Worm (Caenorhabditis elegans) whole organism, L1 larva: Measurements from ENCODE around the gene map-1.

Experiments used
- C16A3.4 ChIP-seq: fragments of 150-350 bp; optimal IDR thresholded peaks from 2 replicates; lab custom pipeline; 2014; ENCODE audit warnings: missing biosample characterization, missing genetic modification characterization
- F16B12.6 ChIP-seq: fragments of 150-350 bp; optimal IDR thresholded peaks from 2 replicates; lab custom pipeline; 2014; ENCODE audit warnings: missing biosample characterization, missing genetic modification characterization
- Y116A8C.19 ChIP-seq: sonication (generic microtip); optimal IDR thresholded peaks from 2 replicates; lab custom pipeline; 2016; ENCODE audit warnings: missing compliant biosample characterization, missing genetic modification characterization, borderline replicate concordance
- ceh-8 ChIP-seq: fragments of 200-800 bp; sonication (Bioruptor generic); optimal IDR thresholded peaks from 2 replicates; lab custom pipeline; 2018; ENCODE audit warnings: mild to moderate bottlenecking, missing genetic modification characterization, moderate library complexity, missing compliant biosample characterization
- dpl-1 ChIP-seq, 3 experiments: fragments of 150-350 bp in 2 of 3; sonication (generic microtip) in 1 of 3; optimal IDR thresholded peaks; 2 replicates each; lab custom pipeline; 2014 to 2017; ENCODE audit warnings: missing biosample characterization in 3 of 3, missing genetic modification characterization in 3 of 3, missing genetic modification reagents in 3 of 3
- dsc-1 ChIP-seq: sonication (generic microtip); optimal IDR thresholded peaks from 2 replicates; lab custom pipeline; 2016; ENCODE audit warnings: mild to moderate bottlenecking, missing genetic modification characterization, missing compliant biosample characterization
- efl-3 ChIP-seq: fragments of 200-800 bp; sonication (Bioruptor generic); optimal IDR thresholded peaks from 2 replicates; lab custom pipeline; 2018; ENCODE audit warnings: mild to moderate bottlenecking, missing genetic modification characterization, missing compliant biosample characterization
- egl-27 ChIP-seq, 2 experiments: fragments of 150-350 bp in 1 of 2; sonication (generic microtip); optimal IDR thresholded peaks; 3 replicates each; lab custom pipeline; 2017 to 2018; ENCODE audit warnings: missing biosample characterization in 2 of 2, missing genetic modification characterization in 2 of 2, missing genetic modification reagents in 2 of 2
- elt-2 ChIP-seq: sonication (generic microtip); optimal IDR thresholded peaks from 2 replicates; lab custom pipeline; 2016; ENCODE audit warnings: missing genetic modification characterization, mild to moderate bottlenecking, inconsistent platforms, missing compliant biosample characterization, missing genetic modification reagents
- ets-5 ChIP-seq: fragments of 200-800 bp; sonication (Bioruptor generic); IDR thresholded peaks from 2 replicates; pipeline ENCODE4 v1.3.6; 2022; ENCODE audit warnings: missing genetic modification characterization, missing compliant biosample characterization
- grh-1 ChIP-seq: fragments of 200-800 bp; sonication (Bioruptor generic); IDR thresholded peaks from 2 replicates; pipeline ENCODE4 v1.3.6; 2022; ENCODE audit warnings: missing genetic modification reagents, missing genetic modification characterization, missing compliant biosample characterization
- hlh-17 ChIP-seq: fragments of 200-800 bp; sonication (Bioruptor generic); optimal IDR thresholded peaks from 2 replicates; lab custom pipeline; 2018; ENCODE audit warnings: missing genetic modification characterization, mild to moderate bottlenecking, missing compliant biosample characterization, moderate library complexity, borderline replicate concordance
- jun-1 ChIP-seq: fragments of 150-350 bp; optimal IDR thresholded peaks from 2 replicates; lab custom pipeline; 2014; ENCODE audit warnings: missing biosample characterization, missing genetic modification reagents, missing genetic modification characterization
- lin-39 ChIP-seq: fragments of 150-350 bp; optimal IDR thresholded peaks from 2 replicates; lab custom pipeline; 2014; ENCODE audit warnings: missing biosample characterization, missing genetic modification reagents, missing genetic modification characterization
- mab-9 ChIP-seq: fragments of 200-800 bp; sonication (Bioruptor generic); IDR thresholded peaks from 2 replicates; pipeline ENCODE4 v1.3.6; 2022; ENCODE audit warnings: missing genetic modification reagents, missing genetic modification characterization, missing compliant biosample characterization
- mdl-1 ChIP-seq, 2 experiments: fragments of 150-350 bp; optimal IDR thresholded peaks; 2 replicates each; lab custom pipeline; 2014 to 2017; ENCODE audit warnings: missing biosample characterization in 2 of 2, missing genetic modification characterization in 2 of 2, inconsistent platforms in 1 of 2
- nhr-12 ChIP-seq: sonication (generic microtip); optimal IDR thresholded peaks from 2 replicates; lab custom pipeline; 2017; ENCODE audit warnings: missing biosample characterization, missing genetic modification characterization
- nhr-19 ChIP-seq: fragments of 200-800 bp; sonication (Bioruptor generic); conservative IDR thresholded peaks from 2 replicates; pipeline ENCODE4 v1.3.6; 2022; ENCODE audit warnings: missing genetic modification characterization, missing compliant biosample characterization
- nhr-237 ChIP-seq: fragments of 150-350 bp; optimal IDR thresholded peaks from 2 replicates; lab custom pipeline; 2014; ENCODE audit warnings: missing biosample characterization, missing genetic modification characterization
- nhr-84 ChIP-seq: sonication (generic microtip); optimal IDR thresholded peaks from 2 replicates; lab custom pipeline; 2017; ENCODE audit warnings: missing biosample characterization, missing genetic modification characterization
- nhr-85 ChIP-seq: sonication (generic microtip); peaks from one replicate; lab custom pipeline; 2016; ENCODE audit warnings: missing genetic modification characterization, inconsistent platforms, missing compliant biosample characterization
- pag-3 ChIP-seq: sonication (generic microtip); optimal IDR thresholded peaks from 2 replicates; lab custom pipeline; 2017; ENCODE audit warnings: missing genetic modification characterization, mild to moderate bottlenecking, missing compliant biosample characterization, antibody characterized with exemption, borderline replicate concordance; ENCODE audit not compliant: insufficient read depth
- pax-3 ChIP-seq: fragments of 200-800 bp; sonication (Bioruptor generic); optimal IDR thresholded peaks from 2 replicates; lab custom pipeline; 2018; ENCODE audit warnings: mild to moderate bottlenecking, missing genetic modification characterization, moderate library complexity, missing compliant biosample characterization
- pqm-1 ChIP-seq: sonication (generic microtip); optimal IDR thresholded peaks from 3 replicates; lab custom pipeline; 2017; ENCODE audit warnings: missing biosample characterization, missing genetic modification characterization
- rnt-1 ChIP-seq: sonication (generic microtip); optimal IDR thresholded peaks from 2 replicates; lab custom pipeline; 2016; ENCODE audit warnings: mild to moderate bottlenecking, missing genetic modification characterization, moderate library complexity, missing compliant biosample characterization
- snu-23 ChIP-seq: sonication (generic microtip); optimal IDR thresholded peaks from 2 replicates; lab custom pipeline; 2016; ENCODE audit warnings: missing genetic modification characterization, missing compliant biosample characterization
- sox-4 ChIP-seq: sonication (generic microtip); optimal IDR thresholded peaks from 2 replicates; lab custom pipeline; 2016; ENCODE audit warnings: missing genetic modification characterization, missing compliant biosample characterization
- sup-37 ChIP-seq: fragments of 200-800 bp; sonication (Bioruptor generic); optimal IDR thresholded peaks from 2 replicates; lab custom pipeline; 2018; ENCODE audit warnings: mild to moderate bottlenecking, missing genetic modification characterization, missing compliant biosample characterization
- swsn-7 ChIP-seq: sonication (generic microtip); optimal IDR thresholded peaks from 2 replicates; lab custom pipeline; 2016; ENCODE audit warnings: missing genetic modification characterization, missing compliant biosample characterization
- unc-130 ChIP-seq: fragments of 150-350 bp; optimal IDR thresholded peaks from 2 replicates; lab custom pipeline; 2017; ENCODE audit warnings: missing biosample characterization, missing genetic modification characterization, inconsistent platforms
- unc-62 ChIP-seq: fragments of 150-350 bp; optimal IDR thresholded peaks from 2 replicates; lab custom pipeline; 2014; ENCODE audit warnings: missing biosample characterization, missing genetic modification reagents, missing genetic modification characterization
- unc-86 ChIP-seq: sonication (generic microtip); optimal IDR thresholded peaks from 2 replicates; lab custom pipeline; 2016; ENCODE audit warnings: missing genetic modification characterization, missing compliant biosample characterization
- unc-98 ChIP-seq: fragments of 200-800 bp; sonication (Bioruptor generic); IDR thresholded peaks from 2 replicates; pipeline ENCODE4 v1.3.6; 2022; ENCODE audit warnings: missing genetic modification characterization, missing compliant biosample characterization
- vab-15 ChIP-seq: sonication (generic microtip); optimal IDR thresholded peaks from 2 replicates; lab custom pipeline; 2017; ENCODE audit warnings: missing genotype, mild to moderate bottlenecking, missing genetic modification characterization, missing compliant biosample characterization
- zip-4 ChIP-seq: fragments of 200-800 bp; sonication (Bioruptor generic); optimal IDR thresholded peaks from 2 replicates; lab custom pipeline; 2018; ENCODE audit warnings: mild to moderate bottlenecking, missing genetic modification characterization, moderate library complexity, missing compliant biosample characterization
- ztf-4 ChIP-seq: fragments of 150-350 bp; optimal IDR thresholded peaks from 2 replicates; lab custom pipeline; 2014; ENCODE audit warnings: missing biosample characterization, missing genetic modification characterization

map-1 gene

ce11 chrIV:3725845-3726244, 39.2 kb upstream of the map-1 start, which contains the start of gene smgl-2 (continued):
- TF ChIP-seq pag-3 (tag; lab: Kevin White, UChicago) (peak; percentile 39), mab-9 (GFP tag; lab: Robert Waterston, UW) (no peak), pqm-1 (tag; lab: Kevin White, UChicago) (no peak), ceh-8 (peak; percentile 53), nhr-237 (no peak), nhr-85 (tag; lab: Kevin White, UChicago) (peak; percentile 70)

ce11 chrIV:3725361-3725760, 38.7 kb upstream of the map-1 start, which contains the start of gene Y37E11AM.2:
TSS of gene Y37E11AM.2 (minus strand) at chrIV:3725461.
- no peak for TF ChIP-seq sup-37 (GFP tag; lab: Kevin White, UChicago)
- no peak for TF ChIP-seq elt-2 (tag; lab: Kevin White, UChicago)
- TF ChIP-seq zip-4 (GFP tag; lab: Kevin White, UChicago), result no peak
- TF ChIP-seq efl-3 (GFP tag; lab: Kevin White, UChicago), result no peak

- no peak for TF ChIP-seq sup-37 (GFP tag; lab: Kevin White, UChicago)
- no peak for TF ChIP-seq nhr-237
- TF ChIP-seq dpl-1 (GFP tag; optimal IDR thresholded peaks at IDR 0.05; lab: Kevin White, UChicago), result no peak
- no peak for TF ChIP-seq C16A3.4
- TF ChIP-seq ets-5 (GFP tag; lab: Robert Waterston, UW), result no peak
- no peak for TF ChIP-seq grh-1 (GFP tag; lab: Robert Waterston, UW)
- no peak for TF ChIP-seq lin-39 (tag; lab: Kevin White, UChicago)
- TF ChIP-seq snu-23, result no peak
- TF ChIP-seq rnt-1 (tag; lab: Kevin White, UChicago), result no peak
- TF ChIP-seq sox-4, result no peak
- no peak for TF ChIP-seq nhr-84 (tag; lab: Kevin White, UChicago)
- TF ChIP-seq unc-62 (GFP tag; lab: Kevin White, UChicago), result no peak
- TF ChIP-seq nhr-12 (tag; lab: Kevin White, UChicago), result no peak
- TF ChIP-seq vab-15 (tag; lab: Kevin White, UChicago), result no peak
- no peak for TF ChIP-seq swsn-7 (tag; lab: Kevin White, UChicago)
- no peak for TF ChIP-seq pax-3 (tag; lab: Kevin White, UChicago)
These were observed 36.0 kb upstream of the map-1 start, which contains the start of gene Y37E11AM.4 for ce11 chrIV:3722690-3723089. TSS of gene Y37E11AM.4 (minus strand) at chrIV:3722790.

- TF ChIP-seq elt-2 (tag; lab: Kevin White, UChicago) (peak; percentile 2), snu-23 (no peak)
These were observed 35.3 kb upstream of the map-1 start for ce11 chrIV:3721973-3722372.

DNA sequence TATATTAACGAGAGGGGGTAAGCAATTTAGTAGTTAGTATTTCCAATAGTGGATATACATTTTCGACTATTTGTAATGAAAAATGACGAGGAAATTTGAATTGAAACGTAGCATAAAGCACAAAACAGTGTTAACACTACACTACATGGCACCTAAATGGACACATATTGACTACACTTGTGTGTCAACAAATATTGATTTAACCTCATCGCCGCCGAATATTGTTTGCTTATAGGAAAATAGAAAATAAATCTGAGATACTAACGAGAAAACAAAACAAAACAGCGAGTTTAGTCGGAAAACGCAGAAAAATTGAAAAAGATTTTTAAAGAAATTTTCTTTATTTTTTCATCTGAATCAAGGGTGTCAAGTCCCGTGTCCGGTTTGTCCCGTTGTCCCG, 34.0 kb upstream of the map-1 start:
- TF ChIP-seq unc-130, result no peak
- TF ChIP-seq sox-4, result no peak
- no peak for TF ChIP-seq hlh-17
- no peak for TF ChIP-seq unc-62 (GFP tag; lab: Kevin White, UChicago)
- no peak for TF ChIP-seq egl-27 (tag; optimal IDR thresholded peaks at IDR 0.05; lab: Kevin White, UChicago)
- TF ChIP-seq snu-23, result no peak
- TF ChIP-seq Y116A8C.19 (tag; lab: Kevin White, UChicago), result no peak
- no peak for TF ChIP-seq rnt-1 (tag; lab: Kevin White, UChicago)

DNA sequence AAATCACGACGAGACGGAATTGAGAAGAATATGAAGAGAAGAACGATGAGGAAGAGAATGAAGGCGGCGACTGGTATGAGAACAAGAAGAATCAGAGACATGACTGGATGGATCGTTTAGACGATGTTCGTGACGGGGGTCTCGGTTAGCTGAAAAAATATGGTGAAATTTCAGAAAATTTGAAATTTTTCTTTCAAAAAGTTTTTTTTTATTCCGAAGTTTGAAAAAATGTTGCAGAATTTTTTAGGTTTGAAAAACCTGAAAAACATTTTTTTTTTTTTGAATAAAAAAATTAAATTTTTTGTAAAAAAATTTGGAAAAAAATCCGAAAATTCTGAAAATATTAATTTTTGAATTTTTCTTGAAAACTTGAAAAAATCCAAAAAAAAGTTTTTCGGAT, 32.4 kb upstream of the map-1 start, which contains the start of gene Y37E11AM.3:
Y37E11AM.3 (minus strand) TSS at position 101 of the 400 bp plus-strand sequence.
- no peak for TF ChIP-seq hlh-17
- no peak for TF ChIP-seq dsc-1
- TF ChIP-seq F16B12.6 (tag; lab: Kevin White, UChicago), result no peak
- TF ChIP-seq unc-98 (GFP tag; lab: Robert Waterston, UW), result no peak
- no peak for TF ChIP-seq unc-86 (tag; lab: Kevin White, UChicago)
- TF ChIP-seq dpl-1 (GFP tag; optimal IDR thresholded peaks at IDR 0.05; lab: Kevin White, UChicago), result no peak
- TF ChIP-seq pqm-1 (tag; lab: Kevin White, UChicago), result no peak
- no peak for TF ChIP-seq jun-1 (tag; lab: Kevin White, UChicago)
- TF ChIP-seq ceh-8, result no peak
- no peak for TF ChIP-seq nhr-19
- no peak for TF ChIP-seq nhr-12 (tag; lab: Kevin White, UChicago)
- no peak for TF ChIP-seq ztf-4 (tag; lab: Kevin White, UChicago)
- TF ChIP-seq mdl-1 (tag; optimal IDR thresholded peaks at IDR 0.05; lab: Kevin White, UChicago), result no peak
- TF ChIP-seq, all 84 proteins: peak for 0
